Fruit fly (Drosophila melanogaster) S2 (cell line): Measurements from ENCODE around the gene CG44037.

Experiments used
- CG8478 ChIP-seq: fragments of >200 bp; optimal IDR thresholded peaks from 2 replicates; lab custom pipeline; 2018
- CTCF ChIP-seq, 2 experiments: fragments of >200 bp; optimal IDR thresholded peaks; 2 replicates each; lab custom pipeline; 2018

dm6 chr3R:12288580-12289299, 30.2 kb downstream of the CG44037 start:
- no peak for TF ChIP-seq CG8478
- TF ChIP-seq CTCF (optimal IDR thresholded peaks at IDR 0.05; lab: Kevin White, UChicago), result no peak
